Worm (Caenorhabditis elegans) whole organism, L1 larva: ENCODE results near the gene F56D2.8.

Source experiments
- F16B12.6 ChIP-seq: fragments of 150-350 bp; optimal IDR thresholded peaks from 2 replicates; lab custom pipeline; 2014; ENCODE audit warnings: missing biosample characterization, missing genetic modification characterization
- aha-1 ChIP-seq: fragments of 150-350 bp; optimal IDR thresholded peaks from 2 replicates; lab custom pipeline; 2014; ENCODE audit warnings: missing biosample characterization, missing genetic modification characterization
- ama-1 ChIP-seq: fragments of 150-350 bp; optimal IDR thresholded peaks from 2 replicates; lab custom pipeline; 2014
- blmp-1 ChIP-seq: fragments of 150-350 bp; optimal IDR thresholded peaks from 2 replicates; lab custom pipeline; 2014; ENCODE audit warnings: missing biosample characterization, missing genetic modification characterization
- egl-27 ChIP-seq, 2 experiments: fragments of 150-350 bp in 1 of 2; sonication (generic microtip); optimal IDR thresholded peaks; 3 replicates each; lab custom pipeline; 2017 to 2018; ENCODE audit warnings: missing biosample characterization in 2 of 2, missing genetic modification characterization in 2 of 2, missing genetic modification reagents in 2 of 2
- elt-3 ChIP-seq, 6 experiments: fragments of 150-350 bp in 1 of 6; sonication (generic microtip); optimal IDR thresholded peaks; 2 replicates each; lab custom pipeline; 2017 to 2018; ENCODE audit warnings: missing biosample characterization in 6 of 6, missing genetic modification characterization in 6 of 6, inconsistent platforms in 1 of 6
- jun-1 ChIP-seq: fragments of 150-350 bp; optimal IDR thresholded peaks from 2 replicates; lab custom pipeline; 2014; ENCODE audit warnings: missing biosample characterization, missing genetic modification reagents, missing genetic modification characterization
- lir-3 ChIP-seq: sonication (generic microtip); optimal IDR thresholded peaks from 2 replicates; lab custom pipeline; 2016; ENCODE audit warnings: mild to moderate bottlenecking, missing genetic modification characterization, moderate library complexity, missing compliant biosample characterization; ENCODE audit not compliant: poor library complexity
- mef-2 ChIP-seq: fragments of 150-350 bp; optimal IDR thresholded peaks from 2 replicates; lab custom pipeline; 2014; ENCODE audit warnings: missing biosample characterization, missing genetic modification characterization
- nhr-11 ChIP-seq: fragments of 150-350 bp; optimal IDR thresholded peaks from 2 replicates; lab custom pipeline; 2014; ENCODE audit warnings: missing biosample characterization, missing genetic modification characterization
- nhr-28 ChIP-seq: fragments of 150-350 bp; optimal IDR thresholded peaks from 2 replicates; lab custom pipeline; 2014; ENCODE audit warnings: missing biosample characterization, missing genetic modification characterization
- sox-4 ChIP-seq: sonication (generic microtip); optimal IDR thresholded peaks from 2 replicates; lab custom pipeline; 2016; ENCODE audit warnings: missing genetic modification characterization, missing compliant biosample characterization
- unc-86 ChIP-seq: sonication (generic microtip); optimal IDR thresholded peaks from 2 replicates; lab custom pipeline; 2016; ENCODE audit warnings: missing genetic modification characterization, missing compliant biosample characterization
- unc-98 ChIP-seq: fragments of 200-800 bp; sonication (Bioruptor generic); IDR thresholded peaks from 2 replicates; pipeline ENCODE4 v1.3.6; 2022; ENCODE audit warnings: missing genetic modification characterization, missing compliant biosample characterization

DNA sequence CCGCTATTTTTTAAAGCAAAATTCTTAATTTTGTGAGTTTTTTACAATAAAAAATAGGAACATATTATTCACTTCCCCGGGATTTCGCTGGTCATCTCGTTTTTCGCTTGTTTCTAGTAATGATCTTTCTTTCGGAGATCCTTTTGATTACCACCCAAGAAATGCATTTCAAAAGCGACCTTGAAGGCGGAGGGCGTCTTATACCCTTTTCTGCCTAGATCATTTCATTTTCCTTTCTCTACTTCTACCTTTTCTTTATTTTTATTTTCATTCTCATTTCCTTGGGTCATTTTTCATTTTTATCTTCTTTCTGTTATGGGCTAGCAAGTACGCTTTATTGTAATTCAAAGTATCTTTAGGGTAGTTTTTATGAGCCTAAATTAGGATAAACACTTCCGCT lies 37.5 kb upstream of the F56D2.8 start:
- TF ChIP-seq blmp-1: peak; percentile 95
- TF ChIP-seq mef-2 (tag; lab: Kevin White, UChicago): no peak
- no peak for TF ChIP-seq elt-3 (tag; optimal IDR thresholded peaks at IDR 0.05; lab: Kevin White, UChicago)
- TF ChIP-seq aha-1 (tag; lab: Kevin White, UChicago): no peak
- no peak for TF ChIP-seq jun-1
- no peak for TF ChIP-seq nhr-28 (tag; lab: Kevin White, UChicago)
- no peak for TF ChIP-seq unc-86
- TF ChIP-seq nhr-11: no peak
- TF ChIP-seq ama-1 (lab: Kevin White, UChicago): no peak
- no peak for TF ChIP-seq unc-98 (GFP tag; lab: Robert Waterston, UW)
- TF ChIP-seq lir-3 (tag; lab: Kevin White, UChicago): no peak
- TF ChIP-seq F16B12.6 (tag; lab: Kevin White, UChicago): no peak
- no peak for TF ChIP-seq sox-4 (tag; lab: Kevin White, UChicago)
- no peak for TF ChIP-seq egl-27 (tag; optimal IDR thresholded peaks at IDR 0.05; lab: Kevin White, UChicago)
